Fruit fly (Drosophila melanogaster) whole organism, prepupa: ENCODE data around the gene CG14883.
A peak's percentile ranks its signal among the peaks of the same experiment; 100 is the strongest.

Source experiments
- Blimp-1 ChIP-seq: fragments of 200-800 bp; sonication (Bioruptor generic); optimal IDR thresholded peaks from 3 replicates; lab custom pipeline; 2017; ENCODE audit warnings: missing biosample characterization, missing genetic modification characterization, mild to moderate bottlenecking, moderate library complexity, missing genetic modification reagents
- CG10669 ChIP-seq: fragments of 200-800 bp; sonication (Bioruptor generic); optimal IDR thresholded peaks from 3 replicates; lab custom pipeline; 2018; ENCODE audit warnings: missing biosample characterization, mild to moderate bottlenecking, missing genetic modification characterization, moderate library complexity
- CG11294 ChIP-seq: fragments of 200-800 bp; sonication (Bioruptor generic); IDR thresholded peaks from 2 replicates; pipeline ENCODE4 v1.3.6; 2022; ENCODE audit warnings: missing biosample characterization, missing genetic modification characterization
- CG11902 ChIP-seq: fragments of 200-800 bp; sonication (Bioruptor generic); optimal IDR thresholded peaks from 3 replicates; lab custom pipeline; 2016; ENCODE audit warnings: missing biosample characterization, missing genetic modification characterization
- CG1621 ChIP-seq: fragments of 200-800 bp; sonication (Bioruptor generic); optimal IDR thresholded peaks from 3 replicates; lab custom pipeline; 2018; ENCODE audit warnings: missing biosample characterization, mild to moderate bottlenecking, missing genetic modification characterization
- CG16779 ChIP-seq: fragments of 200-800 bp; sonication (Bioruptor generic); optimal IDR thresholded peaks from 3 replicates; lab custom pipeline; 2017; ENCODE audit warnings: missing biosample characterization, mild to moderate bottlenecking, missing genetic modification characterization
- CG3032 ChIP-seq: fragments of 200-800 bp; optimal IDR thresholded peaks from 2 replicates; lab custom pipeline; 2019; ENCODE audit warnings: missing biosample characterization, mild to moderate bottlenecking, missing genetic modification characterization, moderate library complexity
- CG32006 ChIP-seq: fragments of 200-800 bp; sonication (Bioruptor generic); optimal IDR thresholded peaks from 3 replicates; lab custom pipeline; 2017; ENCODE audit warnings: missing biosample characterization, mild to moderate bottlenecking, missing genetic modification characterization
- CG34406 ChIP-seq: fragments of 200-800 bp; sonication (Bioruptor generic); optimal IDR thresholded peaks from 3 replicates; lab custom pipeline; 2016; ENCODE audit warnings: missing biosample characterization, missing genetic modification characterization
- CG3919 ChIP-seq: fragments of 200-800 bp; sonication (Bioruptor generic); optimal IDR thresholded peaks from 3 replicates; lab custom pipeline; 2016; ENCODE audit warnings: missing biosample characterization, missing genetic modification characterization
- CG6163 ChIP-seq: fragments of 200-800 bp; sonication (Bioruptor generic); IDR thresholded peaks from 3 replicates; pipeline ENCODE4 v1.3.6; 2022; ENCODE audit warnings: missing biosample characterization, missing genetic modification characterization
- CG6276 ChIP-seq: fragments of 200-800 bp; sonication (Bioruptor generic); optimal IDR thresholded peaks from 2 replicates; lab custom pipeline; 2017; ENCODE audit warnings: missing biosample characterization, mild to moderate bottlenecking, missing genetic modification characterization
- CG6792 ChIP-seq: fragments of 200-800 bp; sonication (Bioruptor generic); optimal IDR thresholded peaks from 3 replicates; lab custom pipeline; 2016; ENCODE audit warnings: missing biosample characterization, missing genetic modification characterization
- CG6808 ChIP-seq: fragments of 200-800 bp; sonication (Bioruptor generic); optimal IDR thresholded peaks from 3 replicates; lab custom pipeline; 2017; ENCODE audit warnings: missing biosample characterization, missing genetic modification characterization, mild to moderate bottlenecking, moderate library complexity, missing genetic modification reagents
- CG6854 ChIP-seq: fragments of 200-800 bp; sonication (Bioruptor generic); optimal IDR thresholded peaks from 2 replicates; lab custom pipeline; 2017; ENCODE audit warnings: missing biosample characterization, mild to moderate bottlenecking, missing genetic modification characterization
- CG7368 ChIP-seq: fragments of 200-800 bp; sonication (Bioruptor generic); optimal IDR thresholded peaks from 3 replicates; lab custom pipeline; 2016; ENCODE audit warnings: missing biosample characterization, missing genetic modification characterization
- CG8119 ChIP-seq: fragments of 200-800 bp; sonication (Bioruptor generic); IDR thresholded peaks from 3 replicates; pipeline ENCODE4 v1.3.6; 2022; ENCODE audit warnings: missing biosample characterization, missing genetic modification characterization
- CG8319 ChIP-seq: fragments of 200-800 bp; sonication (Bioruptor generic); optimal IDR thresholded peaks from 3 replicates; lab custom pipeline; 2016; ENCODE audit warnings: missing biosample characterization, missing genetic modification characterization
- CG8632 ChIP-seq: fragments of 200-800 bp; sonication (Bioruptor generic); optimal IDR thresholded peaks from 3 replicates; lab custom pipeline; 2016; ENCODE audit warnings: missing biosample characterization, missing genetic modification characterization
- CG9139 ChIP-seq: fragments of 200-800 bp; sonication (Bioruptor generic); optimal IDR thresholded peaks from 3 replicates; lab custom pipeline; 2017; ENCODE audit warnings: missing biosample characterization, mild to moderate bottlenecking, missing genetic modification characterization
- Eip75B ChIP-seq: fragments of 200-800 bp; sonication (Bioruptor generic); optimal IDR thresholded peaks from 3 replicates; lab custom pipeline; 2016; ENCODE audit warnings: missing biosample characterization, missing genetic modification characterization
- Eip78C ChIP-seq: fragments of 200-800 bp; sonication (Bioruptor generic); peaks from one replicate; lab custom pipeline; 2016; ENCODE audit warnings: missing biosample characterization, missing genetic modification characterization
- Eip93F ChIP-seq: fragments of 200-800 bp; sonication (Bioruptor generic); optimal IDR thresholded peaks from 2 replicates; lab custom pipeline; 2016; ENCODE audit warnings: missing biosample characterization, mild to moderate bottlenecking, missing genetic modification characterization
- Ets21C ChIP-seq: fragments of 200-800 bp; sonication (Bioruptor generic); optimal IDR thresholded peaks from 3 replicates; lab custom pipeline; 2016; ENCODE audit warnings: missing biosample characterization, missing genetic modification characterization
- Hr38 ChIP-seq: sonication (Bioruptor generic); optimal IDR thresholded peaks from 2 replicates; lab custom pipeline; 2016; ENCODE audit warnings: missing biosample characterization, missing genetic modification characterization
- Hr39 ChIP-seq: fragments of 200-800 bp; sonication (Bioruptor generic); optimal IDR thresholded peaks from 2 replicates; lab custom pipeline; 2016; ENCODE audit warnings: missing biosample characterization, missing genetic modification characterization
- Hr4 ChIP-seq: fragments of 200-800 bp; sonication (Bioruptor generic); optimal IDR thresholded peaks from 3 replicates; lab custom pipeline; 2016; ENCODE audit warnings: missing biosample characterization, missing genetic modification characterization
- Lpt ChIP-seq: fragments of 200-800 bp; sonication (Bioruptor generic); optimal IDR thresholded peaks from 3 replicates; lab custom pipeline; 2016; ENCODE audit warnings: missing biosample characterization, missing genetic modification characterization
- Met ChIP-seq: fragments of 200-800 bp; sonication (Bioruptor generic); optimal IDR thresholded peaks from 3 replicates; lab custom pipeline; 2016; ENCODE audit warnings: missing biosample characterization, missing genetic modification characterization
- OdsH ChIP-seq: fragments of 200-800 bp; sonication (Bioruptor generic); optimal IDR thresholded peaks from 3 replicates; lab custom pipeline; 2016; ENCODE audit warnings: missing biosample characterization, missing genetic modification characterization
- Smox ChIP-seq: fragments of 200-800 bp; sonication (Bioruptor generic); optimal IDR thresholded peaks from 3 replicates; lab custom pipeline; 2016; ENCODE audit warnings: missing biosample characterization, missing genetic modification characterization
- Sox14 ChIP-seq: fragments of 200-800 bp; sonication (Bioruptor generic); optimal IDR thresholded peaks from 3 replicates; lab custom pipeline; 2016; ENCODE audit warnings: missing biosample characterization, missing genetic modification characterization
- Sox15 ChIP-seq: fragments of 200-800 bp; sonication (Bioruptor generic); optimal IDR thresholded peaks from 3 replicates; lab custom pipeline; 2016; ENCODE audit warnings: missing biosample characterization, missing genetic modification characterization
- achi ChIP-seq: fragments of 200-800 bp; sonication (Bioruptor generic); optimal IDR thresholded peaks from 3 replicates; lab custom pipeline; 2016; ENCODE audit warnings: missing biosample characterization, missing genetic modification characterization
- cyc ChIP-seq: fragments of 200-800 bp; sonication (Bioruptor generic); optimal IDR thresholded peaks from 3 replicates; lab custom pipeline; 2016; ENCODE audit warnings: missing biosample characterization, missing genetic modification characterization
- dsx ChIP-seq: fragments of 200-800 bp; optimal IDR thresholded peaks from 3 replicates; lab custom pipeline; 2019; ENCODE audit warnings: missing biosample characterization, mild to moderate bottlenecking, missing genetic modification characterization, moderate library complexity; ENCODE audit not compliant: poor library complexity, severe bottlenecking
- eg ChIP-seq: fragments of 200-800 bp; sonication (Bioruptor generic); IDR thresholded peaks from 3 replicates; pipeline ENCODE4 v1.3.6; 2022; ENCODE audit warnings: missing biosample characterization, missing genetic modification characterization
- esn ChIP-seq: fragments of 200-800 bp; sonication (Bioruptor generic); optimal IDR thresholded peaks from 2 replicates; lab custom pipeline; 2016; ENCODE audit warnings: missing biosample characterization, mild to moderate bottlenecking, missing genetic modification characterization, moderate library complexity
- fd59A ChIP-seq: fragments of 200-800 bp; sonication (Bioruptor generic); optimal IDR thresholded peaks from 2 replicates; lab custom pipeline; 2017; ENCODE audit warnings: missing biosample characterization, mild to moderate bottlenecking, missing genetic modification characterization, missing genetic modification reagents
- lz ChIP-seq: fragments of 200-800 bp; sonication (Bioruptor generic); optimal IDR thresholded peaks from 3 replicates; lab custom pipeline; 2016; ENCODE audit warnings: missing biosample characterization, missing genetic modification characterization
- net ChIP-seq: fragments of 200-800 bp; sonication (Bioruptor generic); optimal IDR thresholded peaks from 3 replicates; lab custom pipeline; 2016; ENCODE audit warnings: missing biosample characterization, missing genetic modification characterization
- pdm3 ChIP-seq: fragments of 200-800 bp; sonication (Bioruptor generic); optimal IDR thresholded peaks from 3 replicates; lab custom pipeline; 2016; ENCODE audit warnings: missing biosample characterization, missing genetic modification characterization
- salr ChIP-seq, 2 experiments: fragments of 200-800 bp; sonication (Bioruptor generic); optimal IDR thresholded peaks; 3 replicates each; lab custom pipeline; 2016 to 2018; ENCODE audit warnings: missing biosample characterization in 2 of 2, missing genetic modification characterization in 2 of 2, mild to moderate bottlenecking in 1 of 2
- ss ChIP-seq, 2 experiments: fragments of 200-800 bp; sonication (Bioruptor generic); optimal IDR thresholded peaks; 2 replicates in 1 of 2; 3 replicates in 1 of 2; lab custom pipeline; 2017 to 2018; ENCODE audit warnings: mild to moderate bottlenecking in 2 of 2, missing biosample characterization in 2 of 2, missing genetic modification characterization in 2 of 2, moderate library complexity in 1 of 2
- svp ChIP-seq: fragments of 200-800 bp; sonication (Bioruptor generic); peaks from one replicate; lab custom pipeline; 2016; ENCODE audit warnings: missing biosample characterization, missing genetic modification characterization
- topi ChIP-seq: fragments of 200-800 bp; sonication (Bioruptor generic); optimal IDR thresholded peaks from 3 replicates; lab custom pipeline; 2016; ENCODE audit warnings: missing biosample characterization, missing genetic modification characterization

CG14883 gene

DNA sequence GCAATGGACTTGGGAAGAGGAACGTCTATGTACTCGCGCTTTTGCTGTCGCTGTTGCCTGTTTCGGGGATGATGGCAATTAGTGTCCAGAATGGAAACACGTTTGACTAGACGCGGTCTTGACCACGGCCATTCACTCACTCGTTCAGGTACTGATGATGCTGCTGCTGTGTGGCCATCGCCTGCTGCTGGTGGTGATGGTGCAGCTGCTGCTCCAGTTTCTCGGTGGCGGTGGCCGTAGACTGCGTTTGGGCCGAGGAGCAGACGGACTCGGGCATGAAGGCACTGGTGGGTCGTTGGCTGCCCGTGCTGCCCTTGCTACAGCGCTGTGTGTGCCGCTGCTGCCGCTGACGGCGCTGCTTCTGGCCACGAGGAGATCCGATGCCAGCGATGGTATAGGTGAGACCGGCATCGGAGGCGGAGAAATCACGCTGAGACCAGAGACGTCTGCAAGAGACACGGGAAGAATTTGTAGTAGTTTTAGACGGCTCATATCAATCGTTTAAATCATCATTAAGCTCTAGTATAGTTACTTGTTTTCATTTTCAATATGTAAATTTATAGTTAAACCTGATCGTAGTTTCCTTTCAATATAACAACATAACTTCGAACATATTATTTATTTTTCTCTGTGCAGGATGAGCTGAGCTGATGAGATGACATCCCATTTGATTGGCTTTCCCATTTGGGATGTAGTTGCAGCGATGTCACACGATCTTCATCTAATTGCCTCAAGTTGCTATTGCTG, 29.8 kb downstream of the CG14883 start (continued):
- no peak for TF ChIP-seq CG11902 (GFP tag; lab: Kevin White, UChicago)
- TF ChIP-seq lz (GFP tag; lab: Kevin White, UChicago): no peak
- peak; percentile 30; the same call in 1 of the 3 replicates for TF ChIP-seq CG6163 (GFP tag; lab: Robert Waterston, UW)
- TF ChIP-seq Smox (GFP tag; lab: Kevin White, UChicago): no peak
- TF ChIP-seq OdsH (GFP tag; lab: Kevin White, UChicago): no peak
- TF ChIP-seq CG16779: no peak
- TF ChIP-seq Hr38 (GFP tag; lab: Kevin White, UChicago): no peak
- TF ChIP-seq Met (GFP tag; lab: Kevin White, UChicago): no peak
- TF ChIP-seq CG8119 (GFP tag; lab: Robert Waterston, UW): peak; percentile 67
- no peak for TF ChIP-seq Sox15 (GFP tag; lab: Kevin White, UChicago)
- no peak for TF ChIP-seq cyc (GFP tag; lab: Kevin White, UChicago)
- no peak for TF ChIP-seq CG7368 (GFP tag; lab: Kevin White, UChicago)
- no peak for TF ChIP-seq CG6808 (GFP tag; lab: Kevin White, UChicago)
- no peak for TF ChIP-seq CG3032
- no peak for TF ChIP-seq topi (GFP tag; lab: Kevin White, UChicago)
- no peak for TF ChIP-seq net
- TF ChIP-seq pdm3: no peak
- TF ChIP-seq salr (GFP tag; optimal IDR thresholded peaks at IDR 0.05; lab: Kevin White, UChicago): peak in 1 of 2 experiments; percentile 36
- peak; percentile 50; the same call in 1 of the 3 replicates for TF ChIP-seq eg (GFP tag; lab: Robert Waterston, UW)
- TF ChIP-seq CG8632: no peak
- TF ChIP-seq CG6792: no peak
- TF ChIP-seq Eip75B (GFP tag; lab: Kevin White, UChicago): no peak
- no peak for TF ChIP-seq CG34406
- TF ChIP-seq Lpt (GFP tag; lab: Kevin White, UChicago): peak; percentile 28
- TF ChIP-seq Blimp-1: no peak
- TF ChIP-seq CG6276 (GFP tag; lab: Kevin White, UChicago): peak; percentile 45
- no peak for TF ChIP-seq Sox14 (GFP tag; lab: Kevin White, UChicago)
- TF ChIP-seq CG10669 (GFP tag; lab: Kevin White, UChicago): no peak
- TF ChIP-seq Ets21C (GFP tag; lab: Kevin White, UChicago): no peak
- no peak for TF ChIP-seq ss (GFP tag; optimal IDR thresholded peaks at IDR 0.05; lab: Kevin White, UChicago)
- TF ChIP-seq CG11294: no peak

DNA sequence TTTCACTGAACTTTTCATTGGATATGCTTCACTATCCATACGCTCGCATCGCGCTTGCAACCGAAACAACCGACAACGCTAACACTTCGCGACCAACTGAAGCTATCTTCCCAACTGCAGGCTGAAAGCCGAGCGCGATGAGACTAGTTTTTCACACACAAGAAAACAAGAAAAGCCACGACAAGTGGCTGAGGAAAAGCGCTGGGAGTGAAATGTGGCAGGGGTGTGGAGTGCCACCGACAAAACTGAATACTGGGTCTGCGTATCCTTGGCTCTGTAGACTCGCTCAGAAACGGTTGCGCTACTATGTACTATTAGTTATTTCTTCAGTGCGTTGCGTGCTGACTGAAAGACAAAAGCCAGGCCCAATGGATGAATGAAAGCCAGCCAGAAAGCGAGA, 39.5 kb downstream of the CG14883 start, which contains the start of gene Cad89D:
Gene Cad89D, minus strand, starts transcription at position 101 of the 400 bp plus-strand sequence.
- no peak for TF ChIP-seq CG6792
- TF ChIP-seq cyc (GFP tag; lab: Kevin White, UChicago): no peak
- peak; percentile 2 for TF ChIP-seq Eip78C (GFP tag; lab: Kevin White, UChicago)
- TF ChIP-seq CG8319: no peak
- no peak for TF ChIP-seq Sox15 (GFP tag; lab: Kevin White, UChicago)

DNA sequence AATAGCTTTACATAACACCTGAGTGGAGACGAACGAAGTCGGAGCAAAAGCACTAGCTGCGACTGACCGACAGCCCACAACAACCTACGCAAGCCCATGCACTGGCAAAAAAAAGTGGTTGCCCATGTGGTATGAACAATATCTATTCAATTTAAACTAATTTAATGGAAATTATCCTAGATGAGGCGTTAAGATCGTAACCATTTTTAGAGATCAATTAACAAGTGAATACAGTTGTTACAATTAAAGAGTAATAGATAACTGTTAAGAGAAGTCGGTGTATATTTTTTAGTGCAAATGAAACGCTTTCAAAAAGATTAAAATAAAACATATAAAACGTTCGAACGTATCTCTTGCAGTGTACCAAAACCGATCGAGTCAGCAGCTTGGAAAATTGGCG, 40.4 kb downstream of the CG14883 start:
- no peak for TF ChIP-seq CG6854 (GFP tag; lab: Kevin White, UChicago)
- peak; percentile 36 for TF ChIP-seq Met (GFP tag; lab: Kevin White, UChicago)
- TF ChIP-seq CG11294: no peak
- TF ChIP-seq CG32006 (GFP tag; lab: Kevin White, UChicago): peak; percentile 90
- peak; percentile 19 for TF ChIP-seq dsx (GFP tag; lab: Kevin White, UChicago)
- peak; percentile 13 for TF ChIP-seq Hr39 (GFP tag; lab: Kevin White, UChicago)
- no peak for TF ChIP-seq Eip93F (GFP tag; lab: Kevin White, UChicago)
- peak; percentile 70 for TF ChIP-seq net
- TF ChIP-seq Hr4 (GFP tag; lab: Kevin White, UChicago): peak; percentile 86
- peak; percentile 2 for TF ChIP-seq CG34406
- TF ChIP-seq CG7368 (GFP tag; lab: Kevin White, UChicago): no peak
- TF ChIP-seq svp (GFP tag; lab: Kevin White, UChicago): peak; percentile 77
- TF ChIP-seq Eip75B (GFP tag; lab: Kevin White, UChicago): peak; percentile 62
- TF ChIP-seq CG11902 (GFP tag; lab: Kevin White, UChicago): no peak
- peak; percentile 45 for TF ChIP-seq CG6808 (GFP tag; lab: Kevin White, UChicago)
- peak; percentile 95 for TF ChIP-seq Eip78C (GFP tag; lab: Kevin White, UChicago)
- TF ChIP-seq CG10669 (GFP tag; lab: Kevin White, UChicago): no peak
- peak; percentile 81 for TF ChIP-seq Lpt (GFP tag; lab: Kevin White, UChicago)
- peak; percentile 23 for TF ChIP-seq cyc (GFP tag; lab: Kevin White, UChicago)
- TF ChIP-seq achi (GFP tag; lab: Kevin White, UChicago): peak; percentile 75
- TF ChIP-seq CG1621 (tag; lab: Kevin White, UChicago): peak; percentile 11
- peak; percentile 74 for TF ChIP-seq CG3919 (GFP tag; lab: Kevin White, UChicago)
- no peak for TF ChIP-seq CG9139
- TF ChIP-seq fd59A (GFP tag; lab: Kevin White, UChicago): no peak
- peak; percentile 91 for TF ChIP-seq CG6276 (GFP tag; lab: Kevin White, UChicago)
- peak; percentile 93 for TF ChIP-seq CG8119 (GFP tag; lab: Robert Waterston, UW)
- TF ChIP-seq esn (GFP tag; lab: Kevin White, UChicago): no peak
